Fruit fly (Drosophila melanogaster): ENCODE data around the gene CG43779.

DNA sequence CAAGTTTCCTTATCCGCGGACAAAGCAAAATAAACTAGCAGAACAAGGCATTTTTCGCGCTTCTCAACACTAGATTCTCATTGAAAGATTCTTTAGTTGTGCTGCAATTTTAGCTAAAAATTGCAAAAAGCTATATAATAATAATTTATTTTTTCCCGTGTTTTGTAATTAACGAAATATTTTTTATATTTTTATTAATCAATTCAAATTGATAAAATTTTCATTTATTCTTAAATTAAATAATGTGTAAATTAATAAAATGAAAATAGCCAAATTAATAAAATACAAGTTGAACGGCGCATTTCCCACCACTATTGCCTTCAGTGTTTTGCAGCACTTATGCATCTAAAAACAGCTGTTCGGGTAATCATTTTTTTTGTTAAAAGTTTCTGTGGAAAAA lies 20.1 kb downstream of the CG43779 start, which contains the start of the genes Drep4 and Uvrag:
- TF ChIP-seq fd59A (GFP tag; optimal IDR thresholded peaks at IDR 0.05) (no peak), Smox (GFP tag; optimal IDR thresholded peaks at IDR 0.05) (no peak), pdm3 (GFP tag; optimal IDR thresholded peaks at IDR 0.05) (no peak), svp (GFP tag) (no peak), CG16779 (tag; optimal IDR thresholded peaks at IDR 0.05) (no peak), Sox102F (GFP tag; optimal IDR thresholded peaks at IDR 0.05) (no peak), Ets96B (tag; optimal IDR thresholded peaks at IDR 0.05) (peak; percentile 63), ss (GFP tag; optimal IDR thresholded peaks at IDR 0.05) (no peak), Sox15 (GFP tag; optimal IDR thresholded peaks at IDR 0.05) (peak; percentile 37), Lpt (GFP tag; optimal IDR thresholded peaks at IDR 0.05) (no peak), CG11762 (GFP tag; optimal IDR thresholded peaks at IDR 0.05; ENCODE audit: insufficient read depth) (no peak), Blimp-1 (GFP tag; optimal IDR thresholded peaks at IDR 0.05) (peak; percentile 28), Sox14 (GFP tag; optimal IDR thresholded peaks at IDR 0.05) (peak; percentile 74)

All from whole organism, prepupa.